Fruit fly (Drosophila melanogaster) whole organism, embryonic: ENCODE data around the gene Drsl2.

Experiments used
- CG10147 ChIP-seq: fragments of 200-800 bp; sonication (Bioruptor generic); optimal IDR thresholded peaks from 2 replicates; lab custom pipeline; 2019; ENCODE audit warnings: missing biosample characterization, mild to moderate bottlenecking, missing genetic modification characterization, moderate library complexity
- CG10431 ChIP-seq: fragments of 200-800 bp; sonication (Bioruptor generic); optimal IDR thresholded peaks from 3 replicates; lab custom pipeline; 2018; ENCODE audit warnings: missing biosample characterization, mild to moderate bottlenecking, missing genetic modification characterization
- CG10543 ChIP-seq: fragments of 200-800 bp; sonication (Bioruptor generic); optimal IDR thresholded peaks from 3 replicates; lab custom pipeline; 2017; ENCODE audit warnings: missing biosample characterization, mild to moderate bottlenecking, missing genetic modification characterization, moderate library complexity
- CG10654 ChIP-seq: fragments of 200-800 bp; sonication (Bioruptor generic); optimal IDR thresholded peaks from 2 replicates; lab custom pipeline; 2016; ENCODE audit warnings: missing biosample characterization, missing genetic modification characterization
- CG11696 ChIP-seq: fragments of 200-800 bp; sonication (Bioruptor generic); IDR thresholded peaks from 2 replicates; pipeline ENCODE4 v1.3.6; 2022; ENCODE audit warnings: missing biosample characterization, missing genetic modification characterization
- CG11723 ChIP-seq: fragments of 200-800 bp; sonication (Bioruptor generic); optimal IDR thresholded peaks from 2 replicates; lab custom pipeline; 2017; ENCODE audit warnings: missing biosample characterization, mild to moderate bottlenecking, missing genetic modification characterization
- CG12942 ChIP-seq: fragments of 200-800 bp; sonication (Bioruptor generic); optimal IDR thresholded peaks from 3 replicates; lab custom pipeline; 2016; ENCODE audit warnings: missing biosample characterization, missing genetic modification characterization
- CG13424 ChIP-seq: fragments of 200-800 bp; sonication (Bioruptor generic); optimal IDR thresholded peaks from 2 replicates; lab custom pipeline; 2019; ENCODE audit warnings: missing biosample characterization, mild to moderate bottlenecking, missing genetic modification characterization, moderate library complexity
- CG13894 ChIP-seq: fragments of 200-800 bp; sonication (Bioruptor generic); optimal IDR thresholded peaks from 3 replicates; lab custom pipeline; 2018; ENCODE audit warnings: missing biosample characterization, mild to moderate bottlenecking, missing genetic modification characterization, moderate library complexity
- CG15696 ChIP-seq: fragments of 200-800 bp; sonication (Bioruptor generic); optimal IDR thresholded peaks from 2 replicates; lab custom pipeline; 2019; ENCODE audit warnings: missing biosample characterization, mild to moderate bottlenecking, missing genetic modification characterization, moderate library complexity
- CG17328 ChIP-seq: fragments of 200-800 bp; sonication (Bioruptor generic); IDR thresholded peaks from 2 replicates; pipeline ENCODE4 v1.3.6; 2022; ENCODE audit warnings: missing biosample characterization, missing genetic modification characterization
- CG2116 ChIP-seq: fragments of 200-800 bp; sonication (Bioruptor generic); optimal IDR thresholded peaks from 3 replicates; lab custom pipeline; 2018; ENCODE audit warnings: missing biosample characterization, mild to moderate bottlenecking, missing genetic modification characterization
- CG2202 ChIP-seq: fragments of 200-800 bp; sonication (Bioruptor generic); optimal IDR thresholded peaks from 2 replicates; lab custom pipeline; 2018; ENCODE audit warnings: missing biosample characterization, mild to moderate bottlenecking, missing genetic modification characterization
- CG2678 ChIP-seq: fragments of 200-800 bp; sonication (Bioruptor generic); optimal IDR thresholded peaks from 3 replicates; lab custom pipeline; 2019; ENCODE audit warnings: missing biosample characterization, mild to moderate bottlenecking, missing genetic modification characterization, moderate library complexity
- CG30020 ChIP-seq: fragments of 200-800 bp; optimal IDR thresholded peaks from 2 replicates; lab custom pipeline; 2019; ENCODE audit warnings: missing biosample characterization, mild to moderate bottlenecking, missing genetic modification characterization, moderate library complexity
- CG31441 ChIP-seq: fragments of 200-800 bp; sonication (Bioruptor generic); IDR thresholded peaks from 2 replicates; pipeline ENCODE4 v1.3.6; 2022; ENCODE audit warnings: missing biosample characterization, missing genetic modification characterization
- CG32532 ChIP-seq: fragments of 200-800 bp; sonication (Bioruptor generic); IDR thresholded peaks from 2 replicates; pipeline ENCODE4 v1.3.6; 2022; ENCODE audit warnings: missing biosample characterization, missing genetic modification characterization
- CG3407 ChIP-seq: fragments of 200-800 bp; sonication (Bioruptor generic); optimal IDR thresholded peaks from 2 replicates; lab custom pipeline; 2018; ENCODE audit warnings: missing biosample characterization, mild to moderate bottlenecking, missing genetic modification characterization
- CG4282 ChIP-seq: fragments of 200-800 bp; sonication (Bioruptor generic); optimal IDR thresholded peaks from 2 replicates; lab custom pipeline; 2016; ENCODE audit warnings: missing biosample characterization, missing genetic modification characterization
- CG6654 ChIP-seq: fragments of 200-800 bp; sonication (Bioruptor generic); optimal IDR thresholded peaks from 2 replicates; lab custom pipeline; 2017; ENCODE audit warnings: missing biosample characterization, mild to moderate bottlenecking, missing genetic modification characterization
- CG8765 ChIP-seq: fragments of 200-800 bp; sonication (Bioruptor generic); IDR thresholded peaks from 2 replicates; pipeline ENCODE4 v1.3.6; 2022; ENCODE audit warnings: missing biosample characterization, missing genetic modification characterization
- Chrac-16 ChIP-seq: fragments of 200-800 bp; sonication (Bioruptor generic); optimal IDR thresholded peaks from 3 replicates; lab custom pipeline; 2016; ENCODE audit warnings: missing biosample characterization, missing genetic modification characterization
- Deaf1 ChIP-seq: fragments of 200-800 bp; optimal IDR thresholded peaks from 3 replicates; lab custom pipeline; 2019; ENCODE audit warnings: missing biosample characterization, mild to moderate bottlenecking, missing genetic modification characterization, moderate library complexity
- Elba2 ChIP-seq: fragments of 200-800 bp; sonication (Bioruptor generic); optimal IDR thresholded peaks from 3 replicates; lab custom pipeline; 2016; ENCODE audit warnings: missing biosample characterization, missing genetic modification characterization
- H15 ChIP-seq: fragments of 200-800 bp; sonication (Bioruptor generic); IDR thresholded peaks from 3 replicates; pipeline ENCODE4 v1.3.6; 2022; ENCODE audit warnings: missing biosample characterization, missing genetic modification characterization
- HLH4C ChIP-seq: fragments of 200-800 bp; sonication (Bioruptor generic); IDR thresholded peaks from 3 replicates; pipeline ENCODE4 v1.3.6; 2022; ENCODE audit warnings: missing biosample characterization, missing genetic modification characterization; ENCODE audit not compliant: partially characterized antibody
- Kr ChIP-seq: fragments of 200-800 bp; sonication (Bioruptor generic); optimal IDR thresholded peaks from 2 replicates; lab custom pipeline; 2017; ENCODE audit warnings: missing biosample characterization, mild to moderate bottlenecking, missing genetic modification characterization
- MTF-1 ChIP-seq: fragments of 200-800 bp; sonication (Bioruptor generic); optimal IDR thresholded peaks from 2 replicates; lab custom pipeline; 2018; ENCODE audit warnings: missing biosample characterization, mild to moderate bottlenecking, missing genetic modification characterization, borderline replicate concordance
- NC2α ChIP-seq: fragments of 200-800 bp; sonication (Bioruptor generic); optimal IDR thresholded peaks from 2 replicates; lab custom pipeline; 2016; ENCODE audit warnings: missing biosample characterization, missing genetic modification characterization
- Rfx ChIP-seq: fragments of 200-800 bp; sonication (Bioruptor generic); IDR thresholded peaks from 2 replicates; pipeline ENCODE4 v1.3.6; 2022; ENCODE audit warnings: missing biosample characterization, missing genetic modification characterization
- Scr ChIP-seq: fragments of 200-800 bp; sonication (Bioruptor generic); IDR thresholded peaks from 2 replicates; pipeline ENCODE4 v1.3.6; 2022; ENCODE audit warnings: missing biosample characterization, missing genetic modification characterization; ENCODE audit not compliant: partially characterized antibody
- Ssrp ChIP-seq: fragments of 200-800 bp; sonication (Bioruptor generic); optimal IDR thresholded peaks from 2 replicates; lab custom pipeline; 2018; ENCODE audit warnings: missing biosample characterization, mild to moderate bottlenecking, missing genetic modification characterization, moderate library complexity
- amos ChIP-seq: fragments of 200-800 bp; sonication (Bioruptor generic); IDR thresholded peaks from 2 replicates; pipeline ENCODE4 v1.3.6; 2022; ENCODE audit warnings: missing biosample characterization, missing genetic modification characterization; ENCODE audit not compliant: partially characterized antibody
- ase ChIP-seq: fragments of 200-800 bp; sonication (Bioruptor generic); IDR thresholded peaks from 3 replicates; pipeline ENCODE4 v1.3.6; 2022; ENCODE audit warnings: missing biosample characterization, missing genetic modification characterization
- btn ChIP-seq: fragments of 200-800 bp; sonication (Bioruptor generic); optimal IDR thresholded peaks from 2 replicates; lab custom pipeline; 2016; ENCODE audit warnings: missing biosample characterization, missing genetic modification characterization
- cas ChIP-seq: fragments of 200-800 bp; sonication (Bioruptor generic); IDR thresholded peaks from 2 replicates; pipeline ENCODE4 v1.3.6; 2022; ENCODE audit warnings: missing biosample characterization, missing genetic modification characterization
- caup ChIP-seq: fragments of 200-800 bp; sonication (Bioruptor generic); optimal IDR thresholded peaks from 3 replicates; lab custom pipeline; 2017; ENCODE audit warnings: missing biosample characterization, mild to moderate bottlenecking, missing genetic modification characterization, moderate library complexity; ENCODE audit not compliant: severe bottlenecking
- chn ChIP-seq: fragments of 200-800 bp; sonication (Bioruptor generic); optimal IDR thresholded peaks from 2 replicates; lab custom pipeline; 2016; ENCODE audit warnings: missing biosample characterization, missing genetic modification characterization
- croc ChIP-seq: fragments of 200-800 bp; sonication (Bioruptor generic); conservative IDR thresholded peaks from 3 replicates; pipeline ENCODE4 v1.3.6; 2022; ENCODE audit warnings: missing biosample characterization, missing genetic modification characterization
- insv ChIP-seq, 2 experiments: fragments of 200-800 bp; sonication (Bioruptor generic); optimal IDR thresholded peaks; 3 replicates each; lab custom pipeline; 2016 to 2018; ENCODE audit warnings: missing biosample characterization in 2 of 2, missing genetic modification characterization in 2 of 2
- pros ChIP-seq: fragments of 200-800 bp; sonication (Bioruptor generic); optimal IDR thresholded peaks from 3 replicates; lab custom pipeline; 2019; ENCODE audit warnings: missing biosample characterization, mild to moderate bottlenecking, missing genetic modification characterization, moderate library complexity
- pzg ChIP-seq: fragments of 200-800 bp; sonication (Bioruptor generic); optimal IDR thresholded peaks from 3 replicates; lab custom pipeline; 2018; ENCODE audit warnings: missing biosample characterization, mild to moderate bottlenecking, missing genetic modification characterization, moderate library complexity
- sr ChIP-seq: fragments of 200-800 bp; sonication (Bioruptor generic); IDR thresholded peaks from 3 replicates; pipeline ENCODE4 v1.3.6; 2022; ENCODE audit warnings: missing biosample characterization, missing genetic modification characterization
- stc ChIP-seq: fragments of 200-800 bp; sonication (Bioruptor generic); IDR thresholded peaks from 2 replicates; pipeline ENCODE4 v1.3.6; 2022; ENCODE audit warnings: missing biosample characterization, missing genetic modification characterization
- unc-4 ChIP-seq: fragments of 200-800 bp; sonication (Bioruptor generic); IDR thresholded peaks from 2 replicates; pipeline ENCODE4 v1.3.6; 2022; ENCODE audit warnings: missing biosample characterization, missing genetic modification characterization; ENCODE audit not compliant: partially characterized antibody
- z ChIP-seq: fragments of 200-800 bp; sonication (Bioruptor generic); IDR thresholded peaks from 3 replicates; pipeline ENCODE4 v1.3.6; 2022; ENCODE audit warnings: missing biosample characterization, missing genetic modification characterization

Gene Drsl2

dm6 chr3L:3334784-3335183 lies 20.6 kb downstream of the Drsl2 start, which contains the start of gene CG14969 (continued):
- TF ChIP-seq amos: peak; percentile 50; the same call in 1 of the 2 replicates
- peak; percentile 6 for TF ChIP-seq CG13424 (tag; lab: Kevin White, UChicago)
- no peak for TF ChIP-seq CG10147 (GFP tag; lab: Kevin White, UChicago)
- no peak for TF ChIP-seq CG8765
- TF ChIP-seq CG6654 (GFP tag; lab: Kevin White, UChicago): no peak
- TF ChIP-seq Deaf1: no peak
- TF ChIP-seq unc-4 (GFP tag; lab: Robert Waterston, UW): peak; percentile 56
- TF ChIP-seq Elba2 (GFP tag; lab: Kevin White, UChicago): no peak
- TF ChIP-seq, all 482 proteins: peak for 67

- TF ChIP-seq Ssrp (tag; lab: Kevin White, UChicago): no peak
- TF ChIP-seq CG10543: no peak
- no peak for TF ChIP-seq CG12942
- no peak for TF ChIP-seq CG13894
- no peak for TF ChIP-seq ase
- TF ChIP-seq pros (GFP tag; lab: Kevin White, UChicago): no peak
- no peak for TF ChIP-seq sr (GFP tag; lab: Robert Waterston, UW)
- no peak for TF ChIP-seq CG11696
- TF ChIP-seq CG10431 (GFP tag; lab: Kevin White, UChicago): no peak
Measured at dm6 chr3L:3335688-3336087, 21.5 kb downstream of the Drsl2 start, which contains the start of gene Drsl1. Drsl1 (minus strand) TSS chr3L:3335788.

dm6 chr3L:3336368-3337164 lies 22.4 kb downstream of the Drsl2 start, which contains the start of the genes Drsl6 and kst:
Drsl6 (minus strand) TSS chr3L:3336418.
kst (plus strand) TSS chr3L:3336860.
- TF ChIP-seq CG31441 (GFP tag; lab: Robert Waterston, UW) (no peak), CG17328 (no peak), Chrac-16 (GFP tag; lab: Kevin White, UChicago) (no peak), CG30020 (tag; lab: Kevin White, UChicago) (no peak), H15 (GFP tag; lab: Robert Waterston, UW) (no peak), caup (GFP tag; lab: Kevin White, UChicago) (peak; percentile 57), btn (GFP tag; lab: Kevin White, UChicago) (no peak), CG2116 (GFP tag; lab: Kevin White, UChicago) (peak; percentile 65), CG2202 (tag; lab: Kevin White, UChicago) (peak; percentile 36), HLH4C (GFP tag; lab: Robert Waterston, UW) (peak; percentile 38; the same call in 2 of the 3 replicates), Scr (GFP tag; lab: Robert Waterston, UW) (no peak; the same call in 1 of the 2 replicates), MTF-1 (GFP tag; lab: Kevin White, UChicago) (peak; percentile 13), z (GFP tag; lab: Robert Waterston, UW) (no peak), CG10654 (GFP tag; lab: Kevin White, UChicago) (no peak), CG32532 (GFP tag; lab: Robert Waterston, UW) (no peak), Kr (no peak), Ssrp (tag; lab: Kevin White, UChicago) (no peak), pzg (GFP tag; lab: Kevin White, UChicago) (peak; percentile 77), croc (GFP tag; lab: Robert Waterston, UW) (no peak), NC2α (GFP tag; lab: Kevin White, UChicago) (no peak), CG2678 (tag; lab: Kevin White, UChicago) (no peak), insv (GFP tag; optimal IDR thresholded peaks at IDR 0.05; lab: Kevin White, UChicago) (peak in 1 of 2 experiments; percentile 89), CG4282 (GFP tag; lab: Kevin White, UChicago) (no peak), cas (GFP tag; lab: Robert Waterston, UW) (no peak), CG15696 (tag; lab: Kevin White, UChicago) (no peak), stc (GFP tag; lab: Robert Waterston, UW) (0 out of 2 replicates have a peak, but pooled peaks have one; percentile 8), chn (GFP tag; lab: Kevin White, UChicago) (no peak), CG3407 (GFP tag; lab: Kevin White, UChicago) (no peak), unc-4 (GFP tag; lab: Robert Waterston, UW) (peak; percentile 50), CG11723 (GFP tag; lab: Kevin White, UChicago) (no peak), Rfx (GFP tag; lab: Robert Waterston, UW) (peak; percentile 49; the same call in 1 of the 2 replicates)
